Fruit fly (Drosophila melanogaster): ENCODE results near the gene Wdr82.

DNA sequence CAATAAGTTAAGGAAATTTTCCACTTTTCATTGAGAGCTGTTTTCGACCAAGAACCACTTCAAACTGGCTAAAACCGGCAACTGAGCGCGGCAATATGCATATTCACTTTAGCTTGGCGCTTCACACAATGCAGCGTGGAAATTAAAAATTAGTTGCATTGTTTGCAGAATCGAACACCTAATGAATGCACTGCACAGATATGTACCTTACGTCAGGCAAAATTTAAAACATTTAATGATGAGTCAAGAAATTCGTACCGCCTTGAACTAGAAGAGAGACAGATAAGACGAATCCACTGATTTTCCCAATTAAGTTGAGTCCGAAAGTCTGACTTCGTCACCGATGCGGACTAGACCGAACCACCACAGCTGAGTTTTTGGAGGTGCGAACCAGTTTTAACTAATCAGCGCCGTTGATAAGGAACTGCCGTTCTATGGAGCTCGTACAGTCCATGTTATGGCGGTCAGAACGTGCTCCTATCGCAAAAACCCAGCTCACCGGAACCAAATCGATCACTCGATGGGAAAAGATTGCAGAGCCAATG is 46.4 kb upstream of the Wdr82 start:
- TF ChIP-seq CG4496 (GFP tag; IDR thresholded peaks at IDR 0.05): no peak
- no peak for TF ChIP-seq gl (tag; optimal IDR thresholded peaks at IDR 0.05)
